Fruit fly (Drosophila melanogaster) whole organism, wandering third instar larva: Measurements from ENCODE around the gene mRpL15.
A peak's percentile ranks its signal among the peaks of the same experiment; 100 is the strongest.

Source experiments
- Abd-B ChIP-seq: fragments of >200 bp; optimal IDR thresholded peaks from 2 replicates; lab custom pipeline; 2017; ENCODE audit warnings: missing biosample characterization, missing genetic modification characterization
- CG32264 ChIP-seq: fragments of 200-800 bp; sonication (Bioruptor generic); optimal IDR thresholded peaks from 2 replicates; lab custom pipeline; 2016; ENCODE audit warnings: missing biosample characterization, missing genetic modification characterization
- CG9705 ChIP-seq: fragments of 200-800 bp; sonication (Bioruptor generic); optimal IDR thresholded peaks from 2 replicates; lab custom pipeline; 2018; ENCODE audit warnings: missing biosample characterization, mild to moderate bottlenecking, missing genetic modification characterization
- CrebA ChIP-seq: fragments of 200-800 bp; sonication (Bioruptor generic); optimal IDR thresholded peaks from 2 replicates; lab custom pipeline; 2016; ENCODE audit warnings: missing biosample characterization, mild to moderate bottlenecking, missing genetic modification characterization, borderline replicate concordance
- Dfd ChIP-seq: fragments of >200 bp; optimal IDR thresholded peaks from 2 replicates; lab custom pipeline; 2017; ENCODE audit warnings: missing biosample characterization, missing genetic modification characterization
- Dif ChIP-seq: fragments of 200-275, 200-300 bp; sonication (Bioruptor generic); optimal IDR thresholded peaks from 2 replicates; lab custom pipeline; 2018; ENCODE audit warnings: missing biosample characterization, missing genetic modification characterization; ENCODE audit not compliant: partially characterized antibody
- GATAd ChIP-seq: sonication (Bioruptor generic); optimal IDR thresholded peaks from 2 replicates; lab custom pipeline; 2016; ENCODE audit warnings: missing biosample characterization, missing genetic modification characterization
- HLH106 ChIP-seq: fragments of 200-800 bp; optimal IDR thresholded peaks from 3 replicates; lab custom pipeline; 2019; ENCODE audit warnings: missing biosample characterization, mild to moderate bottlenecking, missing genetic modification characterization, moderate library complexity
- Hnf4 ChIP-seq: fragments of 200-800 bp; sonication (Bioruptor generic); optimal IDR thresholded peaks from 2 replicates; lab custom pipeline; 2016; ENCODE audit warnings: missing biosample characterization, mild to moderate bottlenecking, missing genetic modification characterization
- Hr78 ChIP-seq: fragments of >200 bp; optimal IDR thresholded peaks from 2 replicates; lab custom pipeline; 2017; ENCODE audit warnings: missing biosample characterization, missing genetic modification characterization
- Hr83 ChIP-seq: fragments of 200-300 bp; sonication (Bioruptor generic); optimal IDR thresholded peaks from 2 replicates; lab custom pipeline; 2016; ENCODE audit warnings: missing biosample characterization, mild to moderate bottlenecking, missing genetic modification characterization, moderate library complexity; ENCODE audit not compliant: poor library complexity, severe bottlenecking
- Jra ChIP-seq: sonication (Bioruptor generic); optimal IDR thresholded peaks from 2 replicates; lab custom pipeline; 2016; ENCODE audit warnings: missing biosample characterization, missing genetic modification characterization
- Mio ChIP-seq: sonication (Bioruptor generic); optimal IDR thresholded peaks from 2 replicates; lab custom pipeline; 2016; ENCODE audit warnings: missing biosample characterization, missing genetic modification characterization
- Myc ChIP-seq: fragments of >200 bp; optimal IDR thresholded peaks from 2 replicates; lab custom pipeline; 2017
- N ChIP-seq: fragments of >200 bp; optimal IDR thresholded peaks from 2 replicates; lab custom pipeline; 2018; ENCODE audit warnings: missing biosample characterization, missing external identifiers, missing genetic modification characterization
- OdsH ChIP-seq: fragments of 200-800 bp; sonication (Bioruptor generic); optimal IDR thresholded peaks from 2 replicates; lab custom pipeline; 2016; ENCODE audit warnings: missing biosample characterization, mild to moderate bottlenecking, missing genetic modification characterization
- Rel ChIP-seq, 2 experiments: fragments of 200-800 bp; sonication (Bioruptor generic) in 1 of 2; optimal IDR thresholded peaks; 2 replicates in 1 of 2; 3 replicates in 1 of 2; lab custom pipeline; 2016 to 2019; ENCODE audit warnings: mild to moderate bottlenecking in 2 of 2, missing biosample characterization in 2 of 2, missing genetic modification characterization in 2 of 2, moderate library complexity in 1 of 2
- Sp1 ChIP-seq: fragments of 200-800 bp; sonication (Bioruptor generic); optimal IDR thresholded peaks from 3 replicates; lab custom pipeline; 2019; ENCODE audit warnings: missing biosample characterization, mild to moderate bottlenecking, missing genetic modification characterization, moderate library complexity
- Vsx2 ChIP-seq: fragments of 200-300, 225-300 bp; sonication (Bioruptor generic); optimal IDR thresholded peaks from 2 replicates; lab custom pipeline; 2018; ENCODE audit warnings: missing biosample characterization, missing genetic modification characterization; ENCODE audit not compliant: partially characterized antibody
- br ChIP-seq: fragments of 200-800 bp; sonication (Bioruptor generic); optimal IDR thresholded peaks from 2 replicates; lab custom pipeline; 2016; ENCODE audit warnings: missing biosample characterization, missing genetic modification characterization
- brk ChIP-seq: fragments of 200-800 bp; sonication (Bioruptor generic); optimal IDR thresholded peaks from 2 replicates; lab custom pipeline; 2016; ENCODE audit warnings: missing biosample characterization, mild to moderate bottlenecking, missing genetic modification characterization
- dl ChIP-seq, 2 experiments: fragments of 175-275, 200-275 bp in 1 of 2; fragments of 200-275 bp in 1 of 2; sonication (Bioruptor generic); optimal IDR thresholded peaks; lab custom pipeline; 2018; ENCODE audit warnings: mild to moderate bottlenecking in 2 of 2, missing biosample characterization in 2 of 2, missing genetic modification characterization in 2 of 2, moderate library complexity in 2 of 2; ENCODE audit not compliant: partially characterized antibody in 2 of 2, insufficient read depth in 1 of 2
- dmrt93B ChIP-seq: fragments of 200-800 bp; sonication (Bioruptor generic); optimal IDR thresholded peaks from 2 replicates; lab custom pipeline; 2018; ENCODE audit warnings: missing biosample characterization, mild to moderate bottlenecking, missing genetic modification characterization
- dsf ChIP-seq: sonication (Bioruptor generic); optimal IDR thresholded peaks from 2 replicates; lab custom pipeline; 2016; ENCODE audit warnings: missing biosample characterization, missing genetic modification characterization, borderline replicate concordance
- ey ChIP-seq: fragments of 200-800 bp; sonication (Bioruptor generic); optimal IDR thresholded peaks from 2 replicates; lab custom pipeline; 2016; ENCODE audit warnings: missing biosample characterization, missing genetic modification characterization
- foxo ChIP-seq, 2 experiments: fragments of 200-800 bp; sonication (Bioruptor generic); optimal IDR thresholded peaks; 2 replicates in 1 of 2; 3 replicates in 1 of 2; lab custom pipeline; 2016 to 2017; ENCODE audit warnings: missing biosample characterization in 2 of 2, missing genetic modification characterization in 2 of 2
- fru ChIP-seq: fragments of 200-800 bp; sonication (Bioruptor generic); optimal IDR thresholded peaks from 3 replicates; lab custom pipeline; 2016; ENCODE audit warnings: missing biosample characterization, mild to moderate bottlenecking, missing genetic modification characterization
- h ChIP-seq: fragments of 200-800 bp; sonication (Bioruptor generic); optimal IDR thresholded peaks from 3 replicates; lab custom pipeline; 2016; ENCODE audit warnings: missing biosample characterization, mild to moderate bottlenecking, missing genetic modification characterization
- jim ChIP-seq: fragments of 175-275, 200-325 bp; sonication (Bioruptor generic); optimal IDR thresholded peaks from 2 replicates; lab custom pipeline; 2016; ENCODE audit warnings: missing biosample characterization, mild to moderate bottlenecking, missing genetic modification characterization
- lola ChIP-seq: fragments of >200 bp; optimal IDR thresholded peaks from 2 replicates; lab custom pipeline; 2017; ENCODE audit warnings: missing biosample characterization, missing genetic modification characterization
- pan ChIP-seq: fragments of >200 bp; optimal IDR thresholded peaks from 2 replicates; lab custom pipeline; 2017
- psq ChIP-seq: fragments of 200-800 bp; sonication (Bioruptor generic); optimal IDR thresholded peaks from 3 replicates; lab custom pipeline; 2017; ENCODE audit warnings: missing biosample characterization, mild to moderate bottlenecking, missing genetic modification characterization, moderate library complexity
- rgr ChIP-seq: fragments of 200-800 bp; sonication (Bioruptor generic); optimal IDR thresholded peaks from 3 replicates; lab custom pipeline; 2016; ENCODE audit warnings: missing biosample characterization, mild to moderate bottlenecking, missing genetic modification characterization
- sage ChIP-seq: fragments of 200-800 bp; sonication (Bioruptor generic); optimal IDR thresholded peaks from 2 replicates; lab custom pipeline; 2016; ENCODE audit warnings: missing biosample characterization, mild to moderate bottlenecking, missing genetic modification characterization
- sv ChIP-seq: fragments of 200-800 bp; sonication (Bioruptor generic); optimal IDR thresholded peaks from 3 replicates; lab custom pipeline; 2016; ENCODE audit warnings: missing biosample characterization, missing genetic modification characterization
- tai ChIP-seq: sonication (Bioruptor generic); optimal IDR thresholded peaks from 2 replicates; lab custom pipeline; 2016; ENCODE audit warnings: missing biosample characterization, missing genetic modification characterization
- usp ChIP-seq: fragments of >200 bp; optimal IDR thresholded peaks from 2 replicates; lab custom pipeline; 2017; ENCODE audit warnings: missing biosample characterization, missing genetic modification characterization
- woc ChIP-seq: sonication (Bioruptor generic); optimal IDR thresholded peaks from 2 replicates; lab custom pipeline; 2016; ENCODE audit warnings: missing biosample characterization, mild to moderate bottlenecking, missing genetic modification characterization

Gene mRpL15

DNA sequence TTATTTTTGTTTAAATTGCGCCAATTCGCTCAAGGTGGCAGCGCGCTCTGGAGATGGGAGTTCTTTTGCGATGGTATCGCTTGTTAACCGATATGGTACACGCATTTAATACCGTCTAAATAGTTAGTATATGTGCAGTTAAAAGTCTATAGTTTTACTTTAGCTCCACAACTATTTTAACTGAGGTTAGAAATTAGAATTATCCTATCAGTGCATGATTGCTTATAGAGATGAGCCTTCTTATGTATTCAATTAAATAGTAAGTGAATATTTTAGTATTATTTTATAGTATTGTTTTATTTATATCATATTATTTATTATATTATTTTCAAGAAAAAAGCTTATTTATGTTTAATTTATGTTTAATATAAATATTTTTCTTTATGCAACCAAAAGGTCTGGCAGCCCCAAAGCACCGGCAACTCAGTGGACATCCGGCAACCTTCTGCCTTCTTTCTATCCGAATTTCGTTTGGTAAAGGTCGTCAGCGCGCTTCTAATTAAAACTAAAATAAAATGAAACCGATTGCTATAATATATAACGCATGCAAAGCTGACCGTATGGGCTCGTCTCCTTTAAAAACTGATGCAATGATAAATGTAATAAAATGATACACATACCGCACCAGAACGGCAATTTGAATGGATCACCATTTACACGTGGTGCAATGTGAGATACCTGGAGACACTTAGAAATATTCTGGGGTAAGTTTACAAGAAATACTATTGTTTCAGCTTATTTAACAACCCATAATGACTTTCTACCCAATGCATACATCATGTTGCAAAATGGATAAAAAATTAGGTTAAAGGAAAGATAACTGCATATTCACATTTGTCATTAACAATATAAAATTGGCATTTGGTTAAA, 17.0 kb upstream of the mRpL15 start, which contains the start of gene CG5199:
CG5199 (minus strand) TSS at position 52 of the 870 bp plus-strand sequence.
- TF ChIP-seq sv (GFP tag; lab: Kevin White, UChicago) (no peak), Hr83 (GFP tag; lab: Kevin White, UChicago) (peak; percentile 44), h (peak; percentile 50), rgr (GFP tag; lab: Kevin White, UChicago) (peak; percentile 44), Sp1 (peak; percentile 59), CG32264 (GFP tag; lab: Kevin White, UChicago) (no peak), foxo (GFP tag; optimal IDR thresholded peaks at IDR 0.05; lab: Kevin White, UChicago) (peak in 1 of 2 experiments; percentile 74), jim (no peak), psq (peak; percentile 64), lola (GFP tag; lab: Kevin White, UChicago) (no peak), fru (GFP tag; lab: Kevin White, UChicago) (peak; percentile 23), Rel (GFP tag; optimal IDR thresholded peaks at IDR 0.05; lab: Kevin White, UChicago) (no peak), Rel (tag; optimal IDR thresholded peaks at IDR 0.05; lab: Kevin White, UChicago) (no peak), Abd-B (GFP tag; lab: Kevin White, UChicago) (no peak), dmrt93B (GFP tag; lab: Kevin White, UChicago) (peak; percentile 41), Myc (lab: Kevin White, UChicago) (peak; percentile 26), tai (GFP tag; lab: Kevin White, UChicago) (no peak), Hr78 (GFP tag; lab: Kevin White, UChicago) (no peak), Dfd (GFP tag; lab: Kevin White, UChicago) (no peak), brk (GFP tag; lab: Kevin White, UChicago) (peak; percentile 41), woc (GFP tag; lab: Kevin White, UChicago) (no peak), N (GFP tag; lab: Kevin White, UChicago) (no peak), Dif (GFP tag; lab: Kevin White, UChicago) (no peak), HLH106 (tag; lab: Kevin White, UChicago) (peak; percentile 80), CrebA (no peak), Vsx2 (GFP tag; lab: Kevin White, UChicago) (no peak), dl (GFP tag; optimal IDR thresholded peaks at IDR 0.05; lab: Kevin White, UChicago; ENCODE audit: insufficient read depth in 1 of 2, partially characterized antibody in 2 of 2) (no peak), CG9705 (GFP tag; lab: Kevin White, UChicago) (peak; percentile 4), ey (GFP tag; lab: Kevin White, UChicago) (peak; percentile 11), OdsH (GFP tag; lab: Kevin White, UChicago) (peak; percentile 30), br (GFP tag; lab: Kevin White, UChicago) (no peak), usp (GFP tag; lab: Kevin White, UChicago) (no peak), Hnf4 (GFP tag; lab: Kevin White, UChicago) (peak; percentile 13), Mio (no peak), sage (peak; percentile 7), GATAd (no peak), dsf (GFP tag; lab: Kevin White, UChicago) (no peak), pan (lab: Kevin White, UChicago) (no peak), Jra (GFP tag; lab: Kevin White, UChicago) (no peak)
- TF ChIP-seq, all 38 proteins: peak for 16

DNA sequence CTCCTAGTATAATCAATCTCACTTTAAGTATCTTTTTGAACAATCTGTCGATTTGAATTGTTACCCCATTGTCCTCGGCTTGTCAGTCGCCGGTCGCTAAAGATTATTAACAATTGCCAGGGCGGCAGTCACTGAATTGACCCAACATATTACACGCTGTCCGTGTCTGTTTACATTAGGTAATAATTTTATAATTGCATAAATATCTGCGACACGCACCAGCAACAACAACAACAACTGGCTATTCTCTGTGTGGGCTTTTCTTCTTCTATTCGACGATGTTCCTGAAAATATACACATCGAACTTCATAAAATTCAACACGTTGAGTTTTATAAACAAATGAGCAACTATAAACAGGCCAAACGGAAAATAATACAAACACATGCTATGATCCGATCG, 12.8 kb upstream of the mRpL15 start:
- no peak for TF ChIP-seq Hnf4 (GFP tag; lab: Kevin White, UChicago)
